Fruit fly (Drosophila melanogaster) whole organism, embryonic: Measurements from ENCODE around the gene CG42592.

ENCODE experiments used
- CG10321 ChIP-seq: fragments of 200-800 bp; sonication (Bioruptor generic); IDR thresholded peaks from 2 replicates; pipeline ENCODE4 v1.3.6; 2022; ENCODE audit warnings: missing biosample characterization, missing genetic modification characterization
- CG10654 ChIP-seq: fragments of 200-800 bp; sonication (Bioruptor generic); optimal IDR thresholded peaks from 2 replicates; lab custom pipeline; 2016; ENCODE audit warnings: missing biosample characterization, missing genetic modification characterization
- CG11723 ChIP-seq: fragments of 200-800 bp; sonication (Bioruptor generic); optimal IDR thresholded peaks from 2 replicates; lab custom pipeline; 2017; ENCODE audit warnings: missing biosample characterization, mild to moderate bottlenecking, missing genetic modification characterization
- CG12236 ChIP-seq: fragments of 200-800 bp; sonication (Bioruptor generic); optimal IDR thresholded peaks from 2 replicates; lab custom pipeline; 2016; ENCODE audit warnings: missing biosample characterization, missing genetic modification characterization
- CG12391 ChIP-seq: fragments of 200-800 bp; sonication (Bioruptor generic); optimal IDR thresholded peaks from 3 replicates; lab custom pipeline; 2018; ENCODE audit warnings: missing biosample characterization, mild to moderate bottlenecking, missing genetic modification characterization, moderate library complexity
- CG13424 ChIP-seq: fragments of 200-800 bp; sonication (Bioruptor generic); optimal IDR thresholded peaks from 2 replicates; lab custom pipeline; 2019; ENCODE audit warnings: missing biosample characterization, mild to moderate bottlenecking, missing genetic modification characterization, moderate library complexity
- CG17186 ChIP-seq: fragments of 200-800 bp; sonication (Bioruptor generic); optimal IDR thresholded peaks from 3 replicates; lab custom pipeline; 2017; ENCODE audit warnings: missing biosample characterization, missing genetic modification reagents, missing genetic modification characterization
- CG18262 ChIP-seq: fragments of 200-800 bp; optimal IDR thresholded peaks from 3 replicates; lab custom pipeline; 2019; ENCODE audit warnings: missing biosample characterization, mild to moderate bottlenecking, missing genetic modification characterization, moderate library complexity
- CG2202 ChIP-seq: fragments of 200-800 bp; sonication (Bioruptor generic); optimal IDR thresholded peaks from 2 replicates; lab custom pipeline; 2018; ENCODE audit warnings: missing biosample characterization, mild to moderate bottlenecking, missing genetic modification characterization
- CG31224 ChIP-seq: fragments of 200-800 bp; sonication (Bioruptor generic); IDR thresholded peaks from 2 replicates; pipeline ENCODE4 v1.3.6; 2022; ENCODE audit warnings: missing biosample characterization, missing genetic modification characterization
- CG31388 ChIP-seq: fragments of 200-800 bp; sonication (Bioruptor generic); optimal IDR thresholded peaks from 2 replicates; lab custom pipeline; 2016; ENCODE audit warnings: missing biosample characterization, missing genetic modification characterization
- CG32532 ChIP-seq: fragments of 200-800 bp; sonication (Bioruptor generic); IDR thresholded peaks from 2 replicates; pipeline ENCODE4 v1.3.6; 2022; ENCODE audit warnings: missing biosample characterization, missing genetic modification characterization
- CG3281 ChIP-seq: fragments of 200-800 bp; sonication (Bioruptor generic); optimal IDR thresholded peaks from 3 replicates; lab custom pipeline; 2017; ENCODE audit warnings: missing biosample characterization, mild to moderate bottlenecking, missing genetic modification characterization
- CG3407 ChIP-seq: fragments of 200-800 bp; sonication (Bioruptor generic); optimal IDR thresholded peaks from 2 replicates; lab custom pipeline; 2018; ENCODE audit warnings: missing biosample characterization, mild to moderate bottlenecking, missing genetic modification characterization
- CG43689 ChIP-seq: fragments of 200-800 bp; sonication (Bioruptor generic); IDR thresholded peaks from 2 replicates; pipeline ENCODE4 v1.3.6; 2022; ENCODE audit warnings: missing biosample characterization, missing genetic modification characterization
- CG6272 ChIP-seq: fragments of 200-800 bp; sonication (Bioruptor generic); IDR thresholded peaks from 2 replicates; pipeline ENCODE4 v1.3.6; 2022; ENCODE audit warnings: missing biosample characterization, missing genetic modification characterization
- CG8089 ChIP-seq: fragments of 200-800 bp; sonication (Bioruptor generic); optimal IDR thresholded peaks from 3 replicates; lab custom pipeline; 2016; ENCODE audit warnings: missing biosample characterization, missing genetic modification characterization
- D ChIP-seq, 2 experiments: fragments of 200-800 bp in 1 of 2; fragments of >200 bp in 1 of 2; sonication (Bioruptor generic) in 1 of 2; optimal IDR thresholded peaks; 2 replicates in 1 of 2; 3 replicates in 1 of 2; lab custom pipeline; 2017; ENCODE audit warnings: mild to moderate bottlenecking in 1 of 2, missing biosample characterization in 1 of 2, missing genetic modification characterization in 1 of 2, missing genetic modification reagents in 1 of 2
- Gug ChIP-seq: fragments of 200-800 bp; sonication (Bioruptor generic); IDR thresholded peaks from 4 replicates; pipeline ENCODE4 v1.3.6; 2022; ENCODE audit warnings: missing biosample characterization, missing genetic modification characterization
- Lpt ChIP-seq: fragments of >200 bp; optimal IDR thresholded peaks from 2 replicates; lab custom pipeline; 2018; ENCODE audit warnings: missing biosample characterization, missing genetic modification characterization
- MBD-R2 ChIP-seq: fragments of 200-800 bp; sonication (Bioruptor generic); IDR thresholded peaks from 2 replicates; pipeline ENCODE4 v1.3.6; 2022; ENCODE audit warnings: missing biosample characterization, missing genetic modification characterization
- Sox102F ChIP-seq: fragments of 200-800 bp; sonication (Bioruptor generic); optimal IDR thresholded peaks from 2 replicates; lab custom pipeline; 2018; ENCODE audit warnings: missing biosample characterization, mild to moderate bottlenecking, missing genetic modification characterization, moderate library complexity
- Ssrp ChIP-seq: fragments of 200-800 bp; sonication (Bioruptor generic); optimal IDR thresholded peaks from 2 replicates; lab custom pipeline; 2018; ENCODE audit warnings: missing biosample characterization, mild to moderate bottlenecking, missing genetic modification characterization, moderate library complexity
- ara ChIP-seq: fragments of 200-800 bp; sonication (Bioruptor generic); IDR thresholded peaks from 2 replicates; pipeline ENCODE4 v1.3.6; 2022; ENCODE audit warnings: missing biosample characterization, missing genetic modification characterization
- ase ChIP-seq: fragments of 200-800 bp; sonication (Bioruptor generic); IDR thresholded peaks from 3 replicates; pipeline ENCODE4 v1.3.6; 2022; ENCODE audit warnings: missing biosample characterization, missing genetic modification characterization
- az2 ChIP-seq: fragments of 200-800 bp; sonication (Bioruptor generic); optimal IDR thresholded peaks from 3 replicates; lab custom pipeline; 2016; ENCODE audit warnings: missing biosample characterization, missing genetic modification characterization
- bsh ChIP-seq, 2 experiments: fragments of 200-800 bp; sonication (Bioruptor generic); optimal IDR thresholded peaks; 2 replicates each; lab custom pipeline; 2017 to 2018; ENCODE audit warnings: mild to moderate bottlenecking in 2 of 2, missing biosample characterization in 2 of 2, missing genetic modification characterization in 2 of 2, moderate library complexity in 1 of 2
- chinmo ChIP-seq: fragments of 200-800 bp; sonication (Bioruptor generic); IDR thresholded peaks from 4 replicates; pipeline ENCODE4 v1.3.6; 2022; ENCODE audit warnings: missing biosample characterization, missing genetic modification characterization; ENCODE audit not compliant: partially characterized antibody
- croc ChIP-seq: fragments of 200-800 bp; sonication (Bioruptor generic); conservative IDR thresholded peaks from 3 replicates; pipeline ENCODE4 v1.3.6; 2022; ENCODE audit warnings: missing biosample characterization, missing genetic modification characterization
- emc ChIP-seq: fragments of 200-800 bp; sonication (Bioruptor generic); optimal IDR thresholded peaks from 2 replicates; lab custom pipeline; 2016; ENCODE audit warnings: missing biosample characterization, missing genetic modification characterization
- ewg ChIP-seq: fragments of 200-800 bp; sonication (Bioruptor generic); optimal IDR thresholded peaks from 3 replicates; lab custom pipeline; 2017; ENCODE audit warnings: mild to moderate bottlenecking, missing biosample characterization, missing genetic modification reagents, missing genetic modification characterization
- exex ChIP-seq: fragments of 200-800 bp; sonication (Bioruptor generic); optimal IDR thresholded peaks from 4 replicates; lab custom pipeline; 2018; ENCODE audit warnings: missing biosample characterization, mild to moderate bottlenecking, missing genetic modification characterization, moderate library complexity
- ftz-f1 ChIP-seq: fragments of 200-800 bp; sonication (Bioruptor generic); optimal IDR thresholded peaks from 2 replicates; lab custom pipeline; 2016; ENCODE audit warnings: missing biosample characterization, missing genetic modification characterization
- gcm ChIP-seq: fragments of 200-800 bp; sonication (Bioruptor generic); optimal IDR thresholded peaks from 2 replicates; lab custom pipeline; 2019; ENCODE audit warnings: missing biosample characterization, mild to moderate bottlenecking, missing genetic modification characterization, moderate library complexity
- gsb ChIP-seq: fragments of 200-800 bp; sonication (Bioruptor generic); IDR thresholded peaks from 2 replicates; pipeline ENCODE4 v1.3.6; 2022; ENCODE audit warnings: missing biosample characterization, missing genetic modification characterization
- hb ChIP-seq: fragments of 200-800 bp; sonication (Bioruptor generic); IDR thresholded peaks from 3 replicates; pipeline ENCODE4 v1.3.6; 2022; ENCODE audit warnings: missing biosample characterization, missing genetic modification characterization; ENCODE audit not compliant: partially characterized antibody
- jing ChIP-seq: fragments of 200-800 bp; sonication (Bioruptor generic); optimal IDR thresholded peaks from 2 replicates; lab custom pipeline; 2018; ENCODE audit warnings: missing biosample characterization, mild to moderate bottlenecking, missing genetic modification characterization
- kni ChIP-seq: fragments of 200-800 bp; sonication (Bioruptor generic); optimal IDR thresholded peaks from 3 replicates; lab custom pipeline; 2017; ENCODE audit warnings: mild to moderate bottlenecking, missing biosample characterization, missing genetic modification reagents, missing genetic modification characterization
- maf-S ChIP-seq: fragments of 200-800 bp; sonication (Bioruptor generic); optimal IDR thresholded peaks from 2 replicates; lab custom pipeline; 2016; ENCODE audit warnings: missing biosample characterization, missing genetic modification characterization
- nau ChIP-seq: fragments of 200-800 bp; sonication (Bioruptor generic); optimal IDR thresholded peaks from 3 replicates; lab custom pipeline; 2017; ENCODE audit warnings: missing biosample characterization, mild to moderate bottlenecking, missing genetic modification characterization, missing genetic modification reagents
- odd ChIP-seq: fragments of 200-800 bp; sonication (Bioruptor generic); optimal IDR thresholded peaks from 2 replicates; lab custom pipeline; 2017; ENCODE audit warnings: missing biosample characterization, mild to moderate bottlenecking, missing genetic modification characterization
- onecut ChIP-seq: fragments of 200-800 bp; sonication (Bioruptor generic); IDR thresholded peaks from 2 replicates; pipeline ENCODE4 v1.3.6; 2022; ENCODE audit warnings: missing biosample characterization, missing genetic modification characterization
- seq ChIP-seq: fragments of 200-800 bp; sonication (Bioruptor generic); IDR thresholded peaks from 2 replicates; pipeline ENCODE4 v1.3.6; 2022; ENCODE audit warnings: missing biosample characterization, missing genetic modification characterization
- slbo ChIP-seq: fragments of 200-800 bp; sonication (Bioruptor generic); IDR thresholded peaks from 2 replicates; pipeline ENCODE4 v1.3.6; 2022; ENCODE audit warnings: missing biosample characterization, missing genetic modification characterization
- tll ChIP-seq, 2 experiments: fragments of 200-800 bp in 1 of 2; fragments of >200 bp in 1 of 2; sonication (Bioruptor generic) in 1 of 2; optimal IDR thresholded peaks; 2 replicates each; lab custom pipeline; 2017 to 2019; ENCODE audit warnings: missing biosample characterization in 2 of 2, missing genetic modification characterization in 2 of 2, mild to moderate bottlenecking in 1 of 2, moderate library complexity in 1 of 2
- tna ChIP-seq: fragments of 200-800 bp; sonication (Bioruptor generic); IDR thresholded peaks from 2 replicates; pipeline ENCODE4 v1.3.6; 2022; ENCODE audit warnings: missing biosample characterization, missing genetic modification characterization; ENCODE audit not compliant: partially characterized antibody
- twi ChIP-seq: fragments of 200-800 bp; optimal IDR thresholded peaks from 2 replicates; lab custom pipeline; 2019; ENCODE audit warnings: missing biosample characterization, mild to moderate bottlenecking, missing genetic modification characterization, moderate library complexity
- vvl ChIP-seq: fragments of 200-800 bp; sonication (Bioruptor generic); IDR thresholded peaks from 2 replicates; pipeline ENCODE4 v1.3.6; 2022; ENCODE audit warnings: missing biosample characterization, missing genetic modification characterization
- wor ChIP-seq: fragments of 200-800 bp; sonication (Bioruptor generic); IDR thresholded peaks from 2 replicates; pipeline ENCODE4 v1.3.6; 2022; ENCODE audit warnings: missing biosample characterization, missing genetic modification characterization

Gene CG42592

DNA sequence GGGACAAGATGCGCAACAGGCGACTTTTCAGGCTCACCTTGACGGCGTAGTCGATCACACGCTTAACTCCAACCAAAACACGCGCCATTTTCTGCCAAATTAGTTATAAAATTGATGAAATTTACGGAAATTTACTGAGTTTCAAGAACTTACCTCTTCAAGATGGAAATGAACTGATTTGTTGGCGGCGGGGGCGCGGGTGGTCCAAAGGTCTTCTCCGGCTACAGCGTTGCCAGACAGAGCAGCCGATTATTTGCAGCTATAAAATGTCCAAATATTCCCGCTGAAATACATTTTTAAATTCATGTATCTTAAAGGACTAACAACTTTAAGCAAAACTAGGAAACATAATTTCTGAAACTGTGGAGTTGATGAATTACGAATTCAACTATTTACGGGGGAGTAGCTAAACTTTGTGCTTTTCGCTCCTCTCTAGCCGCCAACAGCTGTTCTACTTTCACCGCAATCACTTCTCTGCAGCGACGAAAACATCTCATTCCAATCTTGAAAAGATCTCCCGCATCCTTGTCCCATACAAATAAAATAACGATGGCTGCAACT lies 33.3 kb downstream of the CG42592 start, which contains the start of the genes Etfb and CG7789 (continued):
- peak; percentile 65 for TF ChIP-seq maf-S (GFP tag; lab: Kevin White, UChicago)
- no peak for TF ChIP-seq jing
- no peak for TF ChIP-seq kni (GFP tag; lab: Kevin White, UChicago)
- TF ChIP-seq bsh (GFP tag; optimal IDR thresholded peaks at IDR 0.05; lab: Kevin White, UChicago) = peak; percentile 67 to 96
- peak; percentile 64 for TF ChIP-seq Ssrp (tag; lab: Kevin White, UChicago)
- no peak for TF ChIP-seq Lpt (GFP tag; lab: Kevin White, UChicago)
- no peak for TF ChIP-seq CG3281 (GFP tag; lab: Kevin White, UChicago)
- TF ChIP-seq hb (GFP tag; lab: Robert Waterston, UW) = 0 out of 3 replicates have a peak, but pooled peaks have one; percentile 62
- TF ChIP-seq CG6272 = peak; percentile 78
- peak; percentile 90 for TF ChIP-seq slbo
- TF ChIP-seq MBD-R2 (GFP tag; lab: Robert Waterston, UW) = peak; percentile 96
- TF ChIP-seq gsb (GFP tag; lab: Robert Waterston, UW) = peak; percentile 73
- peak; percentile 34 for TF ChIP-seq CG12236
- peak; percentile 57 for TF ChIP-seq onecut (GFP tag; lab: Robert Waterston, UW)
- TF ChIP-seq CG31388 (GFP tag; lab: Kevin White, UChicago) = no peak
- peak; percentile 83; the same call in 1 of the 2 replicates for TF ChIP-seq vvl
- peak; percentile 44 for TF ChIP-seq CG17186 (GFP tag; lab: Kevin White, UChicago)
- peak; percentile 54 for TF ChIP-seq CG10321 (GFP tag; lab: Robert Waterston, UW)
- TF ChIP-seq chinmo = peak; percentile 17; the same call in 1 of the 4 replicates
- TF ChIP-seq CG12391 (tag; lab: Kevin White, UChicago) = peak; percentile 84
- peak; percentile 12 for TF ChIP-seq emc (GFP tag; lab: Kevin White, UChicago)
- TF ChIP-seq twi (tag; lab: Kevin White, UChicago) = peak; percentile 52
- TF ChIP-seq odd (GFP tag; lab: Kevin White, UChicago) = no peak
- peak; percentile 84 for TF ChIP-seq CG13424
- TF ChIP-seq tna (GFP tag; lab: Robert Waterston, UW) = no peak
- TF ChIP-seq ase (GFP tag; lab: Robert Waterston, UW) = peak; percentile 76; the same call in 2 of the 3 replicates
- 0 out of 2 replicates have a peak, but pooled peaks have one; percentile 36 for TF ChIP-seq CG43689
- TF ChIP-seq exex = peak; percentile 74
- peak; percentile 43; the same call in 1 of the 2 replicates for TF ChIP-seq wor (GFP tag; lab: Robert Waterston, UW)
- peak; percentile 44 for TF ChIP-seq ewg (GFP tag; lab: Kevin White, UChicago)
- TF ChIP-seq seq = peak; percentile 50
- no peak for TF ChIP-seq tll (GFP tag; optimal IDR thresholded peaks at IDR 0.05; lab: Kevin White, UChicago)
- no peak for TF ChIP-seq CG11723 (GFP tag; lab: Kevin White, UChicago)
- no peak for TF ChIP-seq gcm
- TF ChIP-seq croc = peak; percentile 65
- peak; percentile 77 for TF ChIP-seq Gug (GFP tag; lab: Robert Waterston, UW)
- peak; percentile 76 for TF ChIP-seq ftz-f1 (GFP tag; lab: Kevin White, UChicago)
- TF ChIP-seq CG2202 (tag; lab: Kevin White, UChicago) = peak; percentile 7
- TF ChIP-seq CG3407 = no peak
- no peak for TF ChIP-seq nau (GFP tag; lab: Kevin White, UChicago)
- TF ChIP-seq ara (GFP tag; lab: Robert Waterston, UW) = peak; percentile 51; the same call in 1 of the 2 replicates
- peak; percentile 55 for TF ChIP-seq CG8089 (GFP tag; lab: Kevin White, UChicago)
- peak; percentile 77 for TF ChIP-seq CG31224
- TF ChIP-seq CG10654 (GFP tag; lab: Kevin White, UChicago) = peak; percentile 44
- TF ChIP-seq az2 (GFP tag; lab: Kevin White, UChicago) = peak; percentile 65
- peak; percentile 90 for TF ChIP-seq CG32532 (GFP tag; lab: Robert Waterston, UW)
- no peak for TF ChIP-seq CG18262
- TF ChIP-seq Sox102F = no peak
- TF ChIP-seq D (optimal IDR thresholded peaks at IDR 0.05; lab: Kevin White, UChicago) = no peak
- TF ChIP-seq D (GFP tag; optimal IDR thresholded peaks at IDR 0.05; lab: Kevin White, UChicago) = no peak
